Worm (Caenorhabditis elegans): ENCODE measurements around the gene tag-290.

ce11 chrV:11631128-11631527, 18.0 kb downstream of the tag-290 start:
- no peak for TF ChIP-seq unc-120 (tag; optimal IDR thresholded peaks at IDR 0.05; ENCODE audit: poor library complexity, severe bottlenecking)
- TF ChIP-seq ces-1 (GFP tag; optimal IDR thresholded peaks at IDR 0.05): peak; percentile 6
